Worm (Caenorhabditis elegans) whole organism, L3 larva: ENCODE data around the gene sem-5.

Source experiments
- ZK546.5 ChIP-seq: sonication (generic microtip); optimal IDR thresholded peaks from 2 replicates; lab custom pipeline; 2017; ENCODE audit warnings: missing biosample characterization, missing genetic modification characterization
- daf-12 ChIP-seq: fragments of 150-350 bp; optimal IDR thresholded peaks from 2 replicates; lab custom pipeline; 2014; ENCODE audit warnings: missing biosample characterization, missing genetic modification reagents, missing genetic modification characterization
- elt-1 ChIP-seq: fragments of 150-350 bp; optimal IDR thresholded peaks from 2 replicates; lab custom pipeline; 2014; ENCODE audit warnings: missing biosample characterization, missing genetic modification characterization
- fkh-2 ChIP-seq: fragments of 150-350 bp; optimal IDR thresholded peaks from 2 replicates; lab custom pipeline; 2014; ENCODE audit warnings: missing biosample characterization, missing genetic modification reagents, missing genetic modification characterization
- fos-1 ChIP-seq: fragments of 150-350 bp; optimal IDR thresholded peaks from 2 replicates; lab custom pipeline; 2014; ENCODE audit warnings: missing biosample characterization, missing genetic modification characterization
- jun-1 ChIP-seq: fragments of 150-350 bp; optimal IDR thresholded peaks from 2 replicates; lab custom pipeline; 2014; ENCODE audit warnings: missing biosample characterization, missing genetic modification reagents, missing genetic modification characterization
- nhr-11 ChIP-seq: fragments of 150-350 bp; optimal IDR thresholded peaks from 2 replicates; lab custom pipeline; 2014; ENCODE audit warnings: missing biosample characterization, missing genetic modification characterization
- nhr-237 ChIP-seq: fragments of 150-350 bp; optimal IDR thresholded peaks from 2 replicates; lab custom pipeline; 2014; ENCODE audit warnings: missing biosample characterization, missing genetic modification characterization
- nhr-28 ChIP-seq: fragments of 150-350 bp; optimal IDR thresholded peaks from 2 replicates; lab custom pipeline; 2014; ENCODE audit warnings: missing biosample characterization, missing genetic modification characterization
- nhr-76 ChIP-seq: fragments of 150-350 bp; sonication (generic microtip); optimal IDR thresholded peaks from 5 replicates; lab custom pipeline; 2014; ENCODE audit warnings: missing biosample characterization, missing genetic modification characterization
- snpc-4 ChIP-seq: fragments of 150-350 bp; optimal IDR thresholded peaks from 2 replicates; lab custom pipeline; 2014; ENCODE audit warnings: missing biosample characterization, missing genetic modification characterization

- no peak for TF ChIP-seq daf-12
- TF ChIP-seq elt-1 (tag; lab: Kevin White, UChicago), result no peak
- TF ChIP-seq nhr-11 (tag; lab: Kevin White, UChicago), result no peak
- TF ChIP-seq snpc-4 (tag; lab: Kevin White, UChicago), result no peak
- TF ChIP-seq nhr-76 (tag; lab: Kevin White, UChicago), result no peak
- no peak for TF ChIP-seq nhr-237
- TF ChIP-seq ZK546.5 (tag; lab: Kevin White, UChicago), result no peak
- no peak for TF ChIP-seq fkh-2 (tag; lab: Kevin White, UChicago)
- TF ChIP-seq nhr-28, result no peak
- no peak for TF ChIP-seq jun-1 (tag; lab: Kevin White, UChicago)
- TF ChIP-seq fos-1, result no peak
These were observed 45.9 kb downstream of the sem-5 start for ce11 chrX:7915616-7916015.
